Worm (Caenorhabditis elegans): Measurements from ENCODE around the gene B0334.4.

DNA sequence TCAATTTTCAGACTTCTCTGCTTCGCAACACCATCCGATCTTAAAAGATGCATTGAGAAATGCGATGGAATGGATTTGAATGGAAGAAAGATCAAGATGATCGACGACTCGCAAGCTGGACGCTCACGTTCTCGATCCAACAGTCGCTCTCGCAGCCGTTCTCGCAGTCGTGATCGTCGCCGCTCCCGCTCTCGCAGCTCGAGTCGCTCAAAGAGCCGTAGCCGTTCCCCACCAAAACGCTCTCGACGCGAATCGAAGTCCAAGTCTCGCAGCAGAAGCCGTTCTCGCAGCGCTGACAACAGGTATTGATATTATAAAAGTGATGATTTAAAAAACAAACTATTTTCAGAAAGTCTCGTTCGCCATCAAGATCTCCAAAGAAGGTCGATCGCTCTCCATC is 40.4 kb upstream of the B0334.4 start:
- TF ChIP-seq F57C9.4 (tag; optimal IDR thresholded peaks at IDR 0.05) = no peak
- TF ChIP-seq lsl-1 (GFP tag; optimal IDR thresholded peaks at IDR 0.05) = no peak
- no peak for TF ChIP-seq gei-17 (GFP tag; optimal IDR thresholded peaks at IDR 0.05)
- TF ChIP-seq K12H6.12 (tag; optimal IDR thresholded peaks at IDR 0.05) = no peak
- no peak for TF ChIP-seq dpl-1 (GFP tag; optimal IDR thresholded peaks at IDR 0.05)
- 0 out of 2 replicates have a peak, but pooled peaks have one; percentile 12 for TF ChIP-seq madf-3 (GFP tag; IDR thresholded peaks at IDR 0.05)
- no peak for TF ChIP-seq cebp-2 (GFP tag; IDR thresholded peaks at IDR 0.05)
- no peak for TF ChIP-seq rec-8 (tag; optimal IDR thresholded peaks at IDR 0.05)
- no peak for TF ChIP-seq hlh-26 (GFP tag; conservative IDR thresholded peaks at IDR 0.05)
- TF ChIP-seq ceh-27 (GFP tag; optimal IDR thresholded peaks at IDR 0.05) = no peak
